Worm (Caenorhabditis elegans): ENCODE measurements around the gene xbp-1.

DNA sequence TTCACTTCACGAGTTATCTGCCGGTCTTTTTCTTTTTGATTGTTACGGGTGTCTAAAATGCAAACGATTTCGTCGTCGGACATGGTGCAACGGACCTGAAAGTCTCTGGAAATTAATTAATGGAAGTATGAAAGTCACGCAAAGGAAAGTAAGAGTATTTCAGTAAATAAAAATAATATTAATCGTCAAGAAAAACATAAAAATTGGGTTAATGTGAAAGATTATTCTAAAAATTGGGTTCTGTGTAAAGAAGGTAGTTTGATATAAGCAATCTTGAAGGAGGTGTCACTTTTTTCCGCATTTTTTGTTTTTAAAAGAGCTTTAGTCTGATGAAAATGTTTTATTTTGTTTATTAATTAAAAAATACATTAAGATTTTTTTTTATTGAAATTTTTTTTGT is 36.3 kb upstream of the xbp-1 start, which contains the start of gene C16C10.9:
- TF ChIP-seq dve-1 (tag; optimal IDR thresholded peaks at IDR 0.05; ENCODE audit: insufficient read depth) (no peak), nhr-10 (tag; optimal IDR thresholded peaks at IDR 0.05) (no peak), dpl-1 (GFP tag; optimal IDR thresholded peaks at IDR 0.05) (no peak), egl-27 (tag; optimal IDR thresholded peaks at IDR 0.05) (no peak), pqm-1 (tag; optimal IDR thresholded peaks at IDR 0.05) (no peak), skn-1 (tag; optimal IDR thresholded peaks at IDR 0.05) (no peak), zfp-2 (tag; optimal IDR thresholded peaks at IDR 0.05) (no peak), nhr-237 (tag; optimal IDR thresholded peaks at IDR 0.05) (no peak), fos-1 (tag; optimal IDR thresholded peaks at IDR 0.05) (no peak), lin-15B (tag; optimal IDR thresholded peaks at IDR 0.05) (no peak), mdl-1 (tag; optimal IDR thresholded peaks at IDR 0.05) (no peak), unc-39 (tag; optimal IDR thresholded peaks at IDR 0.05) (no peak), spr-3 (GFP tag; optimal IDR thresholded peaks at IDR 0.05) (no peak), unc-62 (GFP tag; optimal IDR thresholded peaks at IDR 0.05 in 1 of 2) (no peak), unc-62 (tag; optimal IDR thresholded peaks at IDR 0.05) (no peak)
